Fruit fly (Drosophila melanogaster): Measurements from ENCODE around the gene Hpd.

- TF ChIP-seq pan (optimal IDR thresholded peaks at IDR 0.05) (no peak), psq (GFP tag; optimal IDR thresholded peaks at IDR 0.05) (no peak), GATAd (GFP tag; optimal IDR thresholded peaks at IDR 0.05) (no peak), dsf (GFP tag; optimal IDR thresholded peaks at IDR 0.05; ENCODE audit: borderline replicate concordance) (no peak), Dif (GFP tag; optimal IDR thresholded peaks at IDR 0.05; ENCODE audit: partially characterized antibody) (no peak), CG32264 (GFP tag; optimal IDR thresholded peaks at IDR 0.05) (no peak), fru (GFP tag; optimal IDR thresholded peaks at IDR 0.05) (no peak), h (GFP tag; optimal IDR thresholded peaks at IDR 0.05) (no peak), CrebA (GFP tag; optimal IDR thresholded peaks at IDR 0.05; ENCODE audit: borderline replicate concordance) (no peak), Hr78 (GFP tag; optimal IDR thresholded peaks at IDR 0.05) (no peak), Hnf4 (GFP tag; optimal IDR thresholded peaks at IDR 0.05) (no peak), usp (GFP tag; optimal IDR thresholded peaks at IDR 0.05) (no peak), Abd-B (GFP tag; optimal IDR thresholded peaks at IDR 0.05) (no peak)
Observed at dm6 chr3L:20397770-20398169, 41.9 kb downstream of the Hpd start.

Measured in whole organism, wandering third instar larva.